Worm (Caenorhabditis elegans) whole organism, late embryonic: ENCODE measurements around the gene R09H3.3.

Experiments
- K09A11.1 ChIP-seq: sonication (generic microtip); optimal IDR thresholded peaks from 2 replicates; lab custom pipeline; 2017; ENCODE audit warnings: antibody characterized with exemption, mild to moderate bottlenecking, missing genetic modification characterization, missing compliant biosample characterization; ENCODE audit not compliant: insufficient read depth
- ceh-14 ChIP-seq: sonication (generic microtip); optimal IDR thresholded peaks from 2 replicates; lab custom pipeline; 2016; ENCODE audit warnings: missing genotype, missing genetic modification characterization, missing compliant biosample characterization
- ceh-19 ChIP-seq: fragments of 200-800 bp; sonication (Bioruptor generic); optimal IDR thresholded peaks from 2 replicates; lab custom pipeline; 2018; ENCODE audit warnings: mild to moderate bottlenecking, missing genetic modification characterization, missing compliant biosample characterization
- ceh-48 ChIP-seq: sonication (generic microtip); optimal IDR thresholded peaks from 2 replicates; lab custom pipeline; 2016; ENCODE audit warnings: missing genetic modification characterization, inconsistent platforms, missing compliant biosample characterization
- ceh-6 ChIP-seq: fragments of 200-800 bp; sonication (Bioruptor generic); optimal IDR thresholded peaks from 2 replicates; lab custom pipeline; 2018; ENCODE audit warnings: mild to moderate bottlenecking, missing genetic modification characterization, missing compliant biosample characterization
- dmd-4 ChIP-seq: sonication (generic microtip); optimal IDR thresholded peaks from 2 replicates; lab custom pipeline; 2016; ENCODE audit warnings: borderline replicate concordance, missing genetic modification characterization, missing compliant biosample characterization
- dve-1 ChIP-seq: sonication (generic microtip); optimal IDR thresholded peaks from 2 replicates; lab custom pipeline; 2017; ENCODE audit warnings: antibody characterized with exemption, mild to moderate bottlenecking, missing genetic modification characterization, missing compliant biosample characterization
- elt-2 ChIP-seq: sonication (generic microtip); optimal IDR thresholded peaks from 2 replicates; lab custom pipeline; 2016; ENCODE audit warnings: missing genetic modification reagents, missing genetic modification characterization, missing compliant biosample characterization
- fkh-10 ChIP-seq: fragments of 150-350 bp; optimal IDR thresholded peaks from 2 replicates; lab custom pipeline; 2014; ENCODE audit warnings: missing biosample characterization, missing genetic modification reagents, missing genetic modification characterization
- fkh-6 ChIP-seq: sonication (generic microtip); optimal IDR thresholded peaks from 2 replicates; lab custom pipeline; 2016; ENCODE audit warnings: missing genetic modification characterization, missing compliant biosample characterization
- hlh-30 ChIP-seq: sonication (generic microtip); optimal IDR thresholded peaks from 2 replicates; lab custom pipeline; 2017; ENCODE audit warnings: antibody characterized with exemption, missing genetic modification characterization, missing compliant biosample characterization; ENCODE audit not compliant: insufficient read depth
- lim-6 ChIP-seq: sonication (generic microtip); optimal IDR thresholded peaks from 2 replicates; lab custom pipeline; 2016; ENCODE audit warnings: missing genetic modification characterization, missing compliant biosample characterization
- pax-1 ChIP-seq: fragments of 150-350 bp; optimal IDR thresholded peaks from 2 replicates; lab custom pipeline; 2014; ENCODE audit warnings: missing biosample characterization, missing genetic modification characterization
- sox-2 ChIP-seq: fragments of 200-800 bp; sonication (Bioruptor generic); IDR thresholded peaks from 2 replicates; pipeline ENCODE4 v1.3.6; 2022; ENCODE audit warnings: missing genetic modification reagents, missing genetic modification characterization, missing compliant biosample characterization
- sox-4 ChIP-seq: sonication (generic microtip); optimal IDR thresholded peaks from 2 replicates; lab custom pipeline; 2017; ENCODE audit warnings: mild to moderate bottlenecking, missing genetic modification characterization, inconsistent platforms, missing compliant biosample characterization
- syd-9 ChIP-seq: sonication (generic microtip); optimal IDR thresholded peaks from 2 replicates; lab custom pipeline; 2016; ENCODE audit warnings: mild to moderate bottlenecking, missing genetic modification characterization, moderate library complexity, missing compliant biosample characterization
- tbx-2 ChIP-seq: sonication (generic microtip); optimal IDR thresholded peaks from 2 replicates; lab custom pipeline; 2016; ENCODE audit warnings: missing genetic modification characterization, missing compliant biosample characterization
- ttx-3 ChIP-seq: sonication (generic microtip); optimal IDR thresholded peaks from 2 replicates; lab custom pipeline; 2016; ENCODE audit warnings: missing genetic modification reagents, missing genetic modification characterization, missing compliant biosample characterization

Gene R09H3.3

DNA sequence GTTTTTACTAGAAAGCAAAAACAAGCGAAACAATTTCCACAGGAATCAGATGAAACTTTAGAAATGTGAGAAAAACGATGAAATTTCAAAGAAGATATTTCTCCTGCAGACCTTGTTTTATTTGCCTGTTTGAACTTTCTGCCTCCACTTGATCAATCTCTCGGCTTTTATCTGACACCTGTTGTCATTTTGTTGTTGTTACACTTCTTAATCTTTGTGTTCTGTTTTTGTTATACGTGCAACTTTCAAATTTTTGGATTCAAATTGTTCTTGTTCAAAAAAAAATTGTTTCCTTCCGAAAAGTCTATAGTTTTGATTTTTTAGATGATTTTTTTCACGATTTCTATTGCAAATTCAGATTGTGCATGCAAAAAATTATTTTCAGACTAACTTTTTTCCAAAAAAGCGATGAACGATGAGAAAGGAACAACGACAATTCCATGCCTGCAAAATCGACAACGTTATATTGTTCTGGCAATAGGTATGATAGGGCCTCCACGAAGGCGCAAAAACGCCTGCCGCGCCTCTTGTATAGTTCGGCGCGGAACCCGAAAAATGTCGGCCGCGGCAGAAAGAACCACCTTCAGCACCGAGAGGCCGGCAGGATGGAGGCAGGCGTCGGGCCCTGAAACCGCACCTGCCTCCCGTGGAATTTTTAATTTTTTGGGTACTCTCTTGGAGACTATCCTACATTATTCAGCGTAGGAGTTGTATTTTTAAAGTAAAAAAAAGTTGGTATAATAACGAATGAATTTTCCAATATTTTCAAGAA, 47.8 kb downstream of the R09H3.3 start, which contains the start of gene H11E01.2:
TSS of gene H11E01.2 (plus strand) at position 380 of the 772 bp plus-strand sequence.
- no peak for TF ChIP-seq hlh-30 (tag; lab: Kevin White, UChicago)
- no peak for TF ChIP-seq sox-2 (GFP tag; lab: Robert Waterston, UW)
- TF ChIP-seq K09A11.1 = no peak
- no peak for TF ChIP-seq syd-9 (tag; lab: Kevin White, UChicago)
- TF ChIP-seq dve-1 (tag; lab: Kevin White, UChicago) = no peak
- no peak for TF ChIP-seq ceh-14 (tag; lab: Kevin White, UChicago)
- no peak for TF ChIP-seq ceh-6
- TF ChIP-seq fkh-10 = no peak
- TF ChIP-seq dmd-4 (tag; lab: Kevin White, UChicago) = no peak
- TF ChIP-seq elt-2 (tag; lab: Kevin White, UChicago) = no peak
- TF ChIP-seq tbx-2 (tag; lab: Kevin White, UChicago) = no peak
- no peak for TF ChIP-seq ceh-19 (GFP tag; lab: Kevin White, UChicago)
- TF ChIP-seq ttx-3 = no peak
- no peak for TF ChIP-seq fkh-6 (tag; lab: Kevin White, UChicago)
- no peak for TF ChIP-seq pax-1
- no peak for TF ChIP-seq ceh-48 (tag; lab: Kevin White, UChicago)
- TF ChIP-seq sox-4 (tag; lab: Kevin White, UChicago) = no peak
- TF ChIP-seq lim-6 (tag; lab: Kevin White, UChicago) = no peak
